Worm (Caenorhabditis elegans): ENCODE results near the gene lgc-20.

The lgc-20 gene

DNA sequence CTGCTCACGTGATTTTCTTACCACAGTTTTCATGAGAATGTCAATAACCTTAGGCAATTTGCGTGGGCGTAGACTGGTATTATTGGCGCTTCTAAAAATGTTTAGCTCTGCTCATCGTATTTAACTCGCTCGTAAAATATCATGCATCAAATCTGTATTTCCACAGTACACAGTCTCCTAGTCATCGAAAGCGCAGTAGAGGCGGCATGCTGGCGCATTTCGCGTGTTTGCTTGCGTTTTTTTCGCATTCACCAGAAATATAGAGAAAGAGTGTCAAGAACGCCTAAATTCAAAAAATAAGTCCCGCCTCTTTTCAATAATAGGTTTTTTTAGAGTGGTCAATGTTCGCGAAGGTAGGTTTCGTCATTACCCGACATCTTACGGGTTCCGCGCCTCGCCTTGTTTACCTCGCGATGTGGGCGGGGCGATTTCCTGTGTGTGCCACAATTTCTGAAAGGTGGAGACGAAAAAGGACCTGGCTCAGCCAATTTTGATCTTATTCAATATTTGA lies 33.2 kb upstream of the lgc-20 start:
- no peak for TF ChIP-seq K09A11.1 (tag; optimal IDR thresholded peaks at IDR 0.05; ENCODE audit: insufficient read depth)
- no peak for TF ChIP-seq pag-3 (tag; optimal IDR thresholded peaks at IDR 0.05; ENCODE audit: borderline replicate concordance)
- TF ChIP-seq fkh-6 (tag; optimal IDR thresholded peaks at IDR 0.05), result no peak
- TF ChIP-seq C38D4.7 (GFP tag; optimal IDR thresholded peaks at IDR 0.05), result no peak
- TF ChIP-seq syd-9 (tag; optimal IDR thresholded peaks at IDR 0.05), result no peak
- no peak for TF ChIP-seq ceh-19 (GFP tag; optimal IDR thresholded peaks at IDR 0.05)
- no peak for TF ChIP-seq tbx-7 (tag; optimal IDR thresholded peaks at IDR 0.05)
- no peak for TF ChIP-seq hlh-30 (tag; optimal IDR thresholded peaks at IDR 0.05; ENCODE audit: insufficient read depth)
- no peak for TF ChIP-seq nhr-11 (tag; optimal IDR thresholded peaks at IDR 0.05)
- TF ChIP-seq ceh-34 (tag; optimal IDR thresholded peaks at IDR 0.05), result no peak

- no peak for TF ChIP-seq madf-2 (tag; optimal IDR thresholded peaks at IDR 0.05)
- TF ChIP-seq pha-4 (tag; optimal IDR thresholded peaks at IDR 0.05), result no peak
Measured at ce11 chrII:11376026-11376425, 32.6 kb upstream of the lgc-20 start.

DNA sequence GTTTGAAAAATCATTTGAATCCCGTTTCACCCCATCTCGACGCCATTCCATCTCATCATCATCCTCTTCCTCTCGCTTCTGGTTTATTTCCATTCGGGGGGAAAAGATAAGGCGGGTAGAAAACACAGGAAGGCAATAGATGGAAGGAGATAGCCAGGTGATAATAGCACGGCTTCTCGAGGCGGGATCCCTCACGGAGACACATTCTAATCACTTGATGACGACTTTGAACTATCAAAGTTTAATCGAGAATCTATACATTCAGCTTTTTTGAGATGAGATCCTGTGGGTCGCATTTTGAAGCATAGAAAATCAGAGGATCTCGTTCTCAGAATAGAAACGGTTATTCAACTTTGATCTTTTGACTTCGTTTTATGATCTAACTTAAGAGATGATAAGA lies 28.6 kb upstream of the lgc-20 start, which contains the start of gene C33B4.2:
TSS of gene C33B4.2 (minus strand) at position 165 of the 400 bp plus-strand sequence.
- no peak for TF ChIP-seq tbx-2 (tag; optimal IDR thresholded peaks at IDR 0.05)
- TF ChIP-seq lin-11 (tag; optimal IDR thresholded peaks at IDR 0.05), result no peak
- no peak for TF ChIP-seq ceh-6 (GFP tag; optimal IDR thresholded peaks at IDR 0.05)
- TF ChIP-seq pat-9 (tag; optimal IDR thresholded peaks at IDR 0.05), result no peak
- TF ChIP-seq K02D7.2 (tag; optimal IDR thresholded peaks at IDR 0.05), result no peak
- no peak for TF ChIP-seq elt-2 (tag; optimal IDR thresholded peaks at IDR 0.05)
- TF ChIP-seq pros-1 (tag; optimal IDR thresholded peaks at IDR 0.05), result no peak
- no peak for TF ChIP-seq ceh-9 (tag; optimal IDR thresholded peaks at IDR 0.05)

DNA sequence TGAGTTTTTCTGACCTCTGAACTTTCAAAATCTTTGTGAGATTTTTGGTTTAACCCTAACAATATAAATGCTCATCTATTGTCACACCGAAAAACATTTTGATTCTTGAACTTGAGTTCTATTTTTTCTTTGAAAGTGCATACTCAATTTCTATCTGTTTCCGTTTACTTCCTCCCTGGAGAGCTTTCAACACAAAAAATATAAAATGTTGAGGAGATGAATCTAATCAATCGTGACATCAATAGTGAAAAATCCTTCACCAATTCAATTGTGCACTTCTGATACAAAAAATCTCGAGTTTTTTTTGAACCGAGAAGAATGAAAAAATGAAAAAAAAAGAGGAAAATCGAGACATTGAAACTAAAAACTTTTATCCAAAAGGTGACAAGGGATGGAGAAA lies 18.3 kb upstream of the lgc-20 start:
- TF ChIP-seq ref-2 (tag; optimal IDR thresholded peaks at IDR 0.05) (no peak), hlh-15 (tag; optimal IDR thresholded peaks at IDR 0.05) (no peak), ets-4 (tag; optimal IDR thresholded peaks at IDR 0.05) (no peak), K02D7.2 (tag; optimal IDR thresholded peaks at IDR 0.05) (no peak), nfya-1 (tag; optimal IDR thresholded peaks at IDR 0.05) (no peak), ztf-16 (tag; optimal IDR thresholded peaks at IDR 0.05) (no peak), ceh-31 (tag; optimal IDR thresholded peaks at IDR 0.05) (no peak), nhr-11 (tag; optimal IDR thresholded peaks at IDR 0.05) (no peak), rnt-1 (tag; optimal IDR thresholded peaks at IDR 0.05) (no peak), ceh-34 (tag; optimal IDR thresholded peaks at IDR 0.05) (no peak)

DNA sequence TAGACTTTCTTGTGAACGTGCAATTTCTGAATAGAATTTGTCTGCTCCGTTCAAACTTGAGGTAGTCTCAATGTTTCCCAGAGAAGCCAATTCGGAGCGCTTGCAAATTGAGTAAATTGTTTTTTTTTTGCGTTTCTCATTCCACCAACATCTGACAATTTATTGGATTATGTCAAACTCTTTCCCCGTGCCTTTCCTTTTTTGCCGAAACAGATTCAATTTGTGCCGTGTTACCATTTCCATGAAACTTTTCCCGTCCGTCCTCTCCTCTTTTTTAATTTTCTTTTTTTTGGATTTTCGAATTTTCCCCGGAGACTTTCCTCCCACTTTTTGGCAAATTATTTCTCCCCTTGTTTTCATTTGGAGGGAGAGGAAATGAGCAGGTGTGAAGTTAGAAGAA lies 10.1 kb upstream of the lgc-20 start:
- TF ChIP-seq ceh-18 (tag; optimal IDR thresholded peaks at IDR 0.05) (no peak), unc-42 (tag; optimal IDR thresholded peaks at IDR 0.05) (peak; percentile 76)

ce11 chrII:11351599-11351998 lies 8.2 kb upstream of the lgc-20 start, which contains the start of gene clh-2:
Gene clh-2 (plus strand): TSS chrII:11351899.
- no peak for TF ChIP-seq zip-5 (tag; optimal IDR thresholded peaks at IDR 0.05)
- no peak for TF ChIP-seq pros-1 (tag; optimal IDR thresholded peaks at IDR 0.05)
- no peak for TF ChIP-seq ceh-14 (tag; optimal IDR thresholded peaks at IDR 0.05)
- TF ChIP-seq pat-9 (tag; optimal IDR thresholded peaks at IDR 0.05), result no peak
- no peak for TF ChIP-seq hlh-30 (tag; optimal IDR thresholded peaks at IDR 0.05; ENCODE audit: insufficient read depth)

- TF ChIP-seq hlh-30 (tag; optimal IDR thresholded peaks at IDR 0.05; ENCODE audit: insufficient read depth), result no peak
- no peak for TF ChIP-seq nfya-1 (tag; optimal IDR thresholded peaks at IDR 0.05)
- TF ChIP-seq madf-2 (tag; optimal IDR thresholded peaks at IDR 0.05), result no peak
- no peak for TF ChIP-seq pat-9 (tag; optimal IDR thresholded peaks at IDR 0.05)
- no peak for TF ChIP-seq hlh-13 (GFP tag; optimal IDR thresholded peaks at IDR 0.05)
- no peak for TF ChIP-seq sox-2 (GFP tag; IDR thresholded peaks at IDR 0.05)
Measured at ce11 chrII:11349892-11350291, 6.5 kb upstream of the lgc-20 start, which contains the start of gene dph-5. Gene dph-5 (plus strand): TSS chrII:11350192.

Measured in whole organism, late embryonic.